Worm (Caenorhabditis elegans): ENCODE data around the gene Y39B6A.25.
A peak's percentile ranks its signal among the peaks of the same experiment; 100 is the strongest.

DNA sequence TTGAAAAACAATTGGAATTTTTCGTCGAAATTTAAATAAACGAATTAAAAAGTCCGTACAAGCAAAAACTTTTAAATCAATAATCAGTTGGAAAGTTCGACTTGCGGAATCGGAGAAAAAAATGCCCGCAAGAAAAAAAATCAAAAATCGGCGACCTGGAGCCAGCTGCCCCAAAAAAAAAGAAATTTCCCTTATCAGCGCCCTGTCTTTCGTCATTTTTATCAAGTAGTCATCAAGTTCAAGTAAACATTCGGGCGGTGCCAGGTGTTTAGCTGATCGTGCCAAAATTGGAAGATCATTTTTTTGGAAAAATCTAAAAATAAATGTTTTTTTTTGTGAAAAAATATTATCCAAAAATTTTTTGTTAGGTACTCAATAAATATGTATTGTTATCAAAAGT, 48.0 kb upstream of the Y39B6A.25 start:
- TF ChIP-seq nhr-11 (tag; optimal IDR thresholded peaks at IDR 0.05) (no peak), pqm-1 (tag; optimal IDR thresholded peaks at IDR 0.05) (peak; percentile 45), mep-1 (tag; optimal IDR thresholded peaks at IDR 0.05) (no peak)

Measured in whole organism, L4 larva.